Worm (Caenorhabditis elegans): ENCODE results near the gene Y5H2A.4.

DNA sequence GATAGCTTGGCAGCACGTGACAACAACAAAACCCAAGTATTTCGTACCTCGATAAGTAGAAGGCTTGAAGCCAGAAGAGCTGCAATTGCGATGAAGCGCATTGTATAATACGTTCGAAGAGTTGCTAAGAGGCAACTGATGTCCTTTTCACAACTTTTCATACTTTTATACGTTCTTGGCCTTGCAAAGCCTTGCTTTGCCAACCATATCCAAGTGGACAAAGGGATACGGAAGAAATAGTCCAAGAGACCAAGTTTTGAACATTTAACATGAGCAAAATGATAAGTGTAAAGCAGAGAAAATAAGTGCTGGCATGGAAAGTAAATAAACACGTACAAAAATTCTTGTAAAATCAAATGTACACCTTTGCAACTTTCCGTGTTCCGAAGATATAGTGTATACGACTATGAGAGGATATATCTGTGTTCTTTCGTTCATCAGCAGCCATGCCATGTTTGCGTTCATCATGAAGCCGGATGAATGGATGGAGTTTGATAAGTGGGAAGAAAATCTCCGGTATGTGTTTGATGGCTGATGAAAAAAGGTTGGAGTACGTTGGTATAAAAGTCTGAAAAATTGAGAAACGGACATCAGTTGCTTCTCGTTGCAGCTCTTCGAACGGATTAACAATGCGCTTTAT is at the start of gene Y5H2A.4, which contains the start of gene abu-4:
- TF ChIP-seq lin-15B (tag; optimal IDR thresholded peaks at IDR 0.05) (no peak), unc-130 (tag; optimal IDR thresholded peaks at IDR 0.05) (no peak), ets-5 (GFP tag; IDR thresholded peaks at IDR 0.05) (no peak), jun-1 (tag; optimal IDR thresholded peaks at IDR 0.05) (no peak), ceh-63 (GFP tag; optimal IDR thresholded peaks at IDR 0.05) (no peak), hpl-2 (GFP tag; optimal IDR thresholded peaks at IDR 0.05) (no peak), ama-1 (optimal IDR thresholded peaks at IDR 0.05) (no peak), nhr-76 (tag; optimal IDR thresholded peaks at IDR 0.05) (no peak), nhr-90 (tag; optimal IDR thresholded peaks at IDR 0.05; ENCODE audit: poor library complexity) (no peak), ceh-82 (tag; optimal IDR thresholded peaks at IDR 0.05) (no peak), lsy-2 (tag; optimal IDR thresholded peaks at IDR 0.05) (no peak), fkh-10 (GFP tag; optimal IDR thresholded peaks at IDR 0.05) (no peak), egl-27 (tag; optimal IDR thresholded peaks at IDR 0.05) (no peak)
